Worm (Caenorhabditis elegans) whole organism, late embryonic: ENCODE results near the gene clec-47.

Experiments used
- C38D4.7 ChIP-seq: fragments of 200-800 bp; sonication (Bioruptor generic); optimal IDR thresholded peaks from 2 replicates; lab custom pipeline; 2018; ENCODE audit warnings: mild to moderate bottlenecking, missing genetic modification characterization, moderate library complexity, missing compliant biosample characterization
- ceh-14 ChIP-seq: sonication (generic microtip); optimal IDR thresholded peaks from 2 replicates; lab custom pipeline; 2016; ENCODE audit warnings: missing genotype, missing genetic modification characterization, missing compliant biosample characterization
- ceh-24 ChIP-seq: sonication (generic microtip); optimal IDR thresholded peaks from 2 replicates; lab custom pipeline; 2016; ENCODE audit warnings: mild to moderate bottlenecking, missing genetic modification characterization, missing compliant biosample characterization
- dmd-4 ChIP-seq: sonication (generic microtip); optimal IDR thresholded peaks from 2 replicates; lab custom pipeline; 2016; ENCODE audit warnings: borderline replicate concordance, missing genetic modification characterization, missing compliant biosample characterization
- elt-4 ChIP-seq: sonication (generic microtip); optimal IDR thresholded peaks from 2 replicates; lab custom pipeline; 2016; ENCODE audit warnings: missing genetic modification characterization, missing compliant biosample characterization
- pha-2 ChIP-seq: sonication (generic microtip); optimal IDR thresholded peaks from 2 replicates; lab custom pipeline; 2017; ENCODE audit warnings: mild to moderate bottlenecking, missing genetic modification characterization, missing compliant biosample characterization
- pqm-1 ChIP-seq: sonication (generic microtip); optimal IDR thresholded peaks from 2 replicates; lab custom pipeline; 2016; ENCODE audit warnings: missing genetic modification characterization, missing compliant biosample characterization

ce11 chrV:15152010-15152409, 23.5 kb upstream of the clec-47 start:
- TF ChIP-seq dmd-4 (tag; lab: Kevin White, UChicago) = no peak
- TF ChIP-seq pha-2 (tag; lab: Kevin White, UChicago) = no peak
- TF ChIP-seq elt-4 (tag; lab: Kevin White, UChicago) = no peak
- no peak for TF ChIP-seq C38D4.7 (GFP tag; lab: Kevin White, UChicago)
- TF ChIP-seq ceh-14 (tag; lab: Kevin White, UChicago) = no peak
- TF ChIP-seq ceh-24 (tag; lab: Kevin White, UChicago) = no peak
- no peak for TF ChIP-seq pqm-1 (tag; lab: Kevin White, UChicago)
